Fruit fly (Drosophila melanogaster): ENCODE measurements around the gene B9d2.
A peak's percentile ranks its signal among the peaks of the same experiment; 100 is the strongest.

Gene B9d2

dm6 chr2L:6088371-6089365 is 41.8 kb downstream of the B9d2 start (continued):
- TF ChIP-seq ATbp (GFP tag; optimal IDR thresholded peaks at IDR 0.05) (no peak), repo (GFP tag; optimal IDR thresholded peaks at IDR 0.05) (peak; percentile 40), wor (GFP tag; IDR thresholded peaks at IDR 0.05) (no peak), her (GFP tag; optimal IDR thresholded peaks at IDR 0.05) (peak; percentile 43), fd3F (GFP tag; optimal IDR thresholded peaks at IDR 0.05) (peak; percentile 3), CG1529 (GFP tag; optimal IDR thresholded peaks at IDR 0.05) (no peak), CG13296 (GFP tag; optimal IDR thresholded peaks at IDR 0.05) (peak; percentile 2), zen (tag; optimal IDR thresholded peaks at IDR 0.05) (peak; percentile 67), tna (GFP tag; IDR thresholded peaks at IDR 0.05; ENCODE audit: partially characterized antibody) (peak; percentile 59; the same call in 1 of the 2 replicates), CG2202 (tag; optimal IDR thresholded peaks at IDR 0.05) (peak; percentile 13), CG12071 (GFP tag; optimal IDR thresholded peaks at IDR 0.05) (no peak), Atf6 (GFP tag; IDR thresholded peaks at IDR 0.05) (no peak), ap (GFP tag; IDR thresholded peaks at IDR 0.05) (no peak), dm (GFP tag; optimal IDR thresholded peaks at IDR 0.05) (peak; percentile 93), Mad (GFP tag; optimal IDR thresholded peaks at IDR 0.05) (no peak), z (GFP tag; IDR thresholded peaks at IDR 0.05) (peak; percentile 91), CG4707 (GFP tag; optimal IDR thresholded peaks at IDR 0.05) (peak; percentile 67), oc (tag; optimal IDR thresholded peaks at IDR 0.05) (peak; percentile 68), kay (GFP tag; optimal IDR thresholded peaks at IDR 0.05) (peak; percentile 93), lmd (GFP tag; IDR thresholded peaks at IDR 0.05) (peak; percentile 25; the same call in 1 of the 2 replicates), Dp (GFP tag; optimal IDR thresholded peaks at IDR 0.05) (no peak), Fer2 (tag; optimal IDR thresholded peaks at IDR 0.05) (no peak), CG17359 (tag; optimal IDR thresholded peaks at IDR 0.05) (peak; percentile 30), Drgx (GFP tag; IDR thresholded peaks at IDR 0.05) (peak; percentile 34; the same call in 1 of the 2 replicates), CG32767 (GFP tag; IDR thresholded peaks at IDR 0.05) (peak; percentile 88), Med (GFP tag) (peak; percentile 97), CG7987 (GFP tag; optimal IDR thresholded peaks at IDR 0.05) (peak; percentile 95), CG9932 (GFP tag; IDR thresholded peaks at IDR 0.05) (peak; percentile 39; the same call in 1 of the 2 replicates), CG8290 (GFP tag; optimal IDR thresholded peaks at IDR 0.05) (no peak), CG8290 (tag; optimal IDR thresholded peaks at IDR 0.05) (peak in 1 of 2 experiments; percentile 73), lola (GFP tag; optimal IDR thresholded peaks at IDR 0.05) (peak in 1 of 3 experiments; percentile 2), CG31388 (GFP tag; optimal IDR thresholded peaks at IDR 0.05) (no peak), Chrac-16 (GFP tag; optimal IDR thresholded peaks at IDR 0.05) (no peak), Ssrp (tag; optimal IDR thresholded peaks at IDR 0.05) (peak; percentile 27), Sry-δ (GFP tag; optimal IDR thresholded peaks at IDR 0.05) (no peak), jing (GFP tag; optimal IDR thresholded peaks at IDR 0.05) (no peak), PHDP (tag; optimal IDR thresholded peaks at IDR 0.05) (peak; percentile 50), seq (GFP tag; IDR thresholded peaks at IDR 0.05) (peak; percentile 62; the same call in 1 of the 2 replicates), CG32772 (GFP tag; IDR thresholded peaks at IDR 0.05) (no peak), CG2712 (tag; optimal IDR thresholded peaks at IDR 0.05) (peak; percentile 7), vvl (GFP tag; IDR thresholded peaks at IDR 0.05) (peak; percentile 61), MESR4 (GFP tag; optimal IDR thresholded peaks at IDR 0.05) (no peak), sim (GFP tag; IDR thresholded peaks at IDR 0.05) (peak; percentile 34; the same call in 1 of the 2 replicates), CG15514 (GFP tag; optimal IDR thresholded peaks at IDR 0.05) (peak; percentile 7), Hr3 (GFP tag; optimal IDR thresholded peaks at IDR 0.05) (no peak), CG34422 (GFP tag; IDR thresholded peaks at IDR 0.05) (peak; percentile 80; the same call in 2 of the 3 replicates), phol (tag; optimal IDR thresholded peaks at IDR 0.05) (no peak), CG16815 (GFP tag; optimal IDR thresholded peaks at IDR 0.05) (peak; percentile 20)

Data from whole organism, embryonic.